Worm (Caenorhabditis elegans) whole organism, late embryonic: ENCODE measurements around the gene Y54G11A.14.

Source experiments
- C08G9.2 ChIP-seq: sonication (generic microtip); optimal IDR thresholded peaks from 2 replicates; lab custom pipeline; 2016; ENCODE audit warnings: mild to moderate bottlenecking, missing genetic modification characterization, moderate library complexity, missing compliant biosample characterization
- hlh-30 ChIP-seq: sonication (generic microtip); optimal IDR thresholded peaks from 2 replicates; lab custom pipeline; 2017; ENCODE audit warnings: antibody characterized with exemption, missing genetic modification characterization, missing compliant biosample characterization; ENCODE audit not compliant: insufficient read depth
- nhr-11 ChIP-seq: fragments of 150-350 bp; optimal IDR thresholded peaks from 2 replicates; lab custom pipeline; 2014; ENCODE audit warnings: missing biosample characterization, missing genetic modification characterization
- ref-2 ChIP-seq: sonication (generic microtip); optimal IDR thresholded peaks from 2 replicates; lab custom pipeline; 2016; ENCODE audit warnings: missing genetic modification characterization, missing compliant biosample characterization
- sox-2 ChIP-seq: fragments of 200-800 bp; sonication (Bioruptor generic); IDR thresholded peaks from 2 replicates; pipeline ENCODE4 v1.3.6; 2022; ENCODE audit warnings: missing genetic modification reagents, missing genetic modification characterization, missing compliant biosample characterization
- unc-3 ChIP-seq, 2 experiments: fragments of 200-800 bp in 1 of 2; sonication (Bioruptor generic) in 1 of 2; sonication (generic microtip) in 1 of 2; conservative IDR thresholded peaks in 1 of 2; optimal IDR thresholded peaks in 1 of 2; 2 replicates each; pipeline versions ENCODE4 v1.3.6 to Lab custom; 2016 to 2022; ENCODE audit warnings: missing compliant biosample characterization in 2 of 2, missing genetic modification characterization in 2 of 2, missing genetic modification reagents in 1 of 2

DNA sequence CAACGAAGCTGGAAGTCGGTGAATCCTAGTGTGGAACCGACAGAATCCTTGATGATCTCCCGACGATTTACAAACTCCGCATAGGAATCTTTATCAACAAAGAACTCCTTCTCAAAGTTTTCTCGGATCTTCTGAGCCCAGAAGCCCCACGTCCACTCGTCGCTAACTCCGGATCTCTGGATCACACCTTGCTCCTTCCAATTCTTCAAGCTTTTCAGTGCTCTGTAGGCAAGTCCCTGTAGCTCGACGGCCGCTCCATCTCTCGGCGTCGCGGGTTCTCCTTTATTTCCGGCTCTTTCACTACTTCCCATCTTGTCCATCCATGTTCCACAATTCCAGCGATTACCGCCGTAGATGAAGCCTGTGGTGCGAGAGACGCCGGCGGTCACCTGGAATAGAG, 33.4 kb downstream of the Y54G11A.14 start:
- TF ChIP-seq unc-3 (GFP tag; conservative IDR thresholded peaks at IDR 0.05; lab: Robert Waterston, UW) (no peak), unc-3 (tag; optimal IDR thresholded peaks at IDR 0.05; lab: Kevin White, UChicago) (no peak), C08G9.2 (tag; lab: Kevin White, UChicago) (no peak), nhr-11 (tag; lab: Kevin White, UChicago) (no peak), hlh-30 (no peak), sox-2 (GFP tag; lab: Robert Waterston, UW) (no peak), ref-2 (no peak)
